Worm (Caenorhabditis elegans) whole organism, mixed stage, embryonic: ENCODE data around the gene F43G6.10.

Experiments
- M03D4.4 ChIP-seq: sonication (generic microtip); optimal IDR thresholded peaks from 2 replicates; lab custom pipeline; 2017; ENCODE audit warnings: mild to moderate bottlenecking, missing genetic modification characterization, missing compliant biosample characterization
- bed-3 ChIP-seq: fragments of 200-800 bp; sonication (Bioruptor generic); optimal IDR thresholded peaks from 3 replicates; lab custom pipeline; 2018; ENCODE audit warnings: mild to moderate bottlenecking, missing genetic modification characterization, moderate library complexity, missing compliant biosample characterization
- blmp-1 ChIP-seq: fragments of 150-350 bp; optimal IDR thresholded peaks from 2 replicates; lab custom pipeline; 2014; ENCODE audit warnings: missing biosample characterization, missing genetic modification characterization
- ceh-39 ChIP-seq: fragments of 150-350 bp; optimal IDR thresholded peaks from 2 replicates; lab custom pipeline; 2014; ENCODE audit warnings: missing biosample characterization, missing genetic modification characterization
- ceh-43 ChIP-seq: fragments of 200-800 bp; sonication (Bioruptor generic); optimal IDR thresholded peaks from 2 replicates; lab custom pipeline; 2018; ENCODE audit warnings: mild to moderate bottlenecking, missing genetic modification characterization, moderate library complexity, missing compliant biosample characterization
- ces-1 ChIP-seq: fragments of 150-350 bp; optimal IDR thresholded peaks from 2 replicates; lab custom pipeline; 2014; ENCODE audit warnings: missing biosample characterization, missing genetic modification reagents, missing genetic modification characterization
- cnd-1 ChIP-seq: fragments of 200-800 bp; sonication (Bioruptor generic); optimal IDR thresholded peaks from 2 replicates; lab custom pipeline; 2018; ENCODE audit warnings: mild to moderate bottlenecking, missing genetic modification characterization, missing compliant biosample characterization
- elt-1 ChIP-seq: sonication (generic microtip); optimal IDR thresholded peaks from 2 replicates; lab custom pipeline; 2017; ENCODE audit warnings: missing genetic modification characterization, mild to moderate bottlenecking, missing compliant biosample characterization, antibody characterized with exemption, moderate library complexity, borderline replicate concordance; ENCODE audit not compliant: insufficient read depth
- elt-3 ChIP-seq: fragments of 150-350 bp; optimal IDR thresholded peaks from 2 replicates; lab custom pipeline; 2014; ENCODE audit warnings: missing biosample characterization, missing genetic modification characterization
- flh-1 ChIP-seq: fragments of 200-800 bp; sonication (Bioruptor generic); optimal IDR thresholded peaks from 2 replicates; lab custom pipeline; 2018; ENCODE audit warnings: mild to moderate bottlenecking, missing genetic modification characterization, moderate library complexity, missing compliant biosample characterization
- ham-2 ChIP-seq: fragments of 200-800 bp; sonication (Bioruptor generic); optimal IDR thresholded peaks from 2 replicates; lab custom pipeline; 2018; ENCODE audit warnings: mild to moderate bottlenecking, missing genetic modification characterization, missing compliant biosample characterization
- hlh-1 ChIP-seq: fragments of 150-350 bp; optimal IDR thresholded peaks from 2 replicates; lab custom pipeline; 2014; ENCODE audit warnings: missing biosample characterization, missing genetic modification reagents, missing genetic modification characterization
- lin-13 ChIP-seq: fragments of 150-350 bp; optimal IDR thresholded peaks from 2 replicates; lab custom pipeline; 2014; ENCODE audit warnings: missing biosample characterization, missing genetic modification characterization
- lin-32 ChIP-seq: fragments of 200-800 bp; sonication (Bioruptor generic); optimal IDR thresholded peaks from 2 replicates; lab custom pipeline; 2018; ENCODE audit warnings: mild to moderate bottlenecking, missing genetic modification characterization, missing compliant biosample characterization
- lsy-2 ChIP-seq: fragments of 150-350 bp; optimal IDR thresholded peaks from 2 replicates; lab custom pipeline; 2014; ENCODE audit warnings: missing biosample characterization, missing genetic modification characterization
- mab-5 ChIP-seq: fragments of 150-350 bp; optimal IDR thresholded peaks from 2 replicates; lab custom pipeline; 2014; ENCODE audit warnings: missing biosample characterization, missing genetic modification characterization
- mep-1 ChIP-seq: fragments of 150-350 bp; optimal IDR thresholded peaks from 2 replicates; lab custom pipeline; 2017; ENCODE audit warnings: missing biosample characterization, missing genetic modification reagents, missing genetic modification characterization, inconsistent platforms
- mls-2 ChIP-seq: sonication (generic microtip); optimal IDR thresholded peaks from 2 replicates; lab custom pipeline; 2016; ENCODE audit warnings: mild to moderate bottlenecking, missing genetic modification characterization, moderate library complexity, missing compliant biosample characterization
- nhr-12 ChIP-seq: fragments of 150-350 bp; optimal IDR thresholded peaks from 2 replicates; lab custom pipeline; 2014; ENCODE audit warnings: missing biosample characterization, missing genetic modification characterization
- nhr-237 ChIP-seq: fragments of 150-350 bp; optimal IDR thresholded peaks from 2 replicates; lab custom pipeline; 2014; ENCODE audit warnings: missing biosample characterization, missing genetic modification characterization
- nhr-28 ChIP-seq: fragments of 150-350 bp; optimal IDR thresholded peaks from 2 replicates; lab custom pipeline; 2014; ENCODE audit warnings: missing biosample characterization, missing genetic modification characterization
- nhr-76 ChIP-seq: sonication (generic microtip); optimal IDR thresholded peaks from 2 replicates; lab custom pipeline; 2017; ENCODE audit warnings: missing biosample characterization, missing genetic modification characterization
- pha-4 ChIP-seq: fragments of 150-350 bp; optimal IDR thresholded peaks from 2 replicates; lab custom pipeline; 2018; ENCODE audit warnings: missing biosample characterization, missing genetic modification reagents, missing genetic modification characterization
- sem-2 ChIP-seq: fragments of 200-800 bp; sonication (Bioruptor generic); optimal IDR thresholded peaks from 2 replicates; lab custom pipeline; 2018; ENCODE audit warnings: mild to moderate bottlenecking, missing genetic modification characterization, missing compliant biosample characterization
- snpc-4 ChIP-seq: fragments of 150-350 bp; optimal IDR thresholded peaks from 2 replicates; lab custom pipeline; 2014; ENCODE audit warnings: missing biosample characterization, missing genetic modification characterization
- sptf-1 ChIP-seq: sonication (generic microtip); optimal IDR thresholded peaks from 2 replicates; lab custom pipeline; 2017; ENCODE audit warnings: mild to moderate bottlenecking, missing genetic modification characterization, moderate library complexity, missing compliant biosample characterization
- tbx-8 ChIP-seq: fragments of 200-800 bp; sonication (Bioruptor generic); optimal IDR thresholded peaks from 2 replicates; lab custom pipeline; 2018; ENCODE audit warnings: mild to moderate bottlenecking, missing genetic modification characterization, moderate library complexity, missing compliant biosample characterization
- unc-120 ChIP-seq: sonication (generic microtip); optimal IDR thresholded peaks from 2 replicates; lab custom pipeline; 2017; ENCODE audit warnings: missing genetic modification characterization, missing compliant biosample characterization; ENCODE audit not compliant: poor library complexity, severe bottlenecking
- unc-39 ChIP-seq: fragments of 150-350 bp; optimal IDR thresholded peaks from 2 replicates; lab custom pipeline; 2014; ENCODE audit warnings: missing biosample characterization, missing genetic modification characterization
- unc-62 ChIP-seq: fragments of 150-350 bp; optimal IDR thresholded peaks from 2 replicates; lab custom pipeline; 2014; ENCODE audit warnings: missing biosample characterization, missing genetic modification reagents, missing genetic modification characterization
- zip-8 ChIP-seq: fragments of 150-350 bp; optimal IDR thresholded peaks from 2 replicates; lab custom pipeline; 2014; ENCODE audit warnings: missing biosample characterization, missing genetic modification characterization

F43G6.10 gene

ce11 chrII:11842317-11842716 is 33.2 kb downstream of the F43G6.10 start, which contains the start of gene T27D12.1:
TSS of gene T27D12.1 (plus strand) at chrII:11842617.
- no peak for TF ChIP-seq M03D4.4 (tag; lab: Kevin White, UChicago)
- no peak for TF ChIP-seq cnd-1
- TF ChIP-seq lin-13 (tag; lab: Kevin White, UChicago), result no peak
- TF ChIP-seq hlh-1 (tag; lab: Kevin White, UChicago), result no peak
- no peak for TF ChIP-seq flh-1
- no peak for TF ChIP-seq mls-2 (tag; lab: Kevin White, UChicago)
- TF ChIP-seq mep-1 (tag; lab: Kevin White, UChicago), result no peak
- TF ChIP-seq pha-4 (tag; lab: Kevin White, UChicago), result no peak
- no peak for TF ChIP-seq unc-62
- TF ChIP-seq nhr-76 (tag; lab: Kevin White, UChicago), result no peak
- TF ChIP-seq snpc-4 (tag; lab: Kevin White, UChicago), result no peak
- TF ChIP-seq unc-120 (tag; lab: Kevin White, UChicago), result no peak
- no peak for TF ChIP-seq lin-32 (GFP tag; lab: Kevin White, UChicago)
- TF ChIP-seq unc-39 (tag; lab: Kevin White, UChicago), result no peak
- no peak for TF ChIP-seq lsy-2 (tag; lab: Kevin White, UChicago)
- no peak for TF ChIP-seq elt-3 (tag; lab: Kevin White, UChicago)

- TF ChIP-seq elt-3 (tag; lab: Kevin White, UChicago) (no peak), unc-62 (no peak), ceh-39 (tag; lab: Kevin White, UChicago) (no peak), ces-1 (no peak), M03D4.4 (tag; lab: Kevin White, UChicago) (no peak), unc-120 (tag; lab: Kevin White, UChicago) (no peak), sem-2 (GFP tag; lab: Kevin White, UChicago) (no peak), nhr-237 (no peak), snpc-4 (tag; lab: Kevin White, UChicago) (no peak), nhr-28 (tag; lab: Kevin White, UChicago) (no peak), unc-39 (tag; lab: Kevin White, UChicago) (no peak), cnd-1 (no peak), hlh-1 (tag; lab: Kevin White, UChicago) (no peak)
- TF ChIP-seq, all 35 proteins: peak for 0
Observed at ce11 chrII:11842766-11843165, 33.6 kb downstream of the F43G6.10 start.

- TF ChIP-seq nhr-76 (tag; lab: Kevin White, UChicago), result no peak
- TF ChIP-seq elt-1 (tag; lab: Kevin White, UChicago), result no peak
- no peak for TF ChIP-seq sem-2 (GFP tag; lab: Kevin White, UChicago)
- no peak for TF ChIP-seq ham-2
- TF ChIP-seq zip-8 (tag; lab: Kevin White, UChicago), result no peak
- no peak for TF ChIP-seq mab-5
- TF ChIP-seq unc-62, result no peak
- TF ChIP-seq lsy-2 (tag; lab: Kevin White, UChicago), result no peak
- no peak for TF ChIP-seq tbx-8 (GFP tag; lab: Kevin White, UChicago)
- no peak for TF ChIP-seq nhr-28 (tag; lab: Kevin White, UChicago)
- TF ChIP-seq ces-1, result no peak
Observed at ce11 chrII:11843441-11843840, 34.3 kb downstream of the F43G6.10 start.

DNA sequence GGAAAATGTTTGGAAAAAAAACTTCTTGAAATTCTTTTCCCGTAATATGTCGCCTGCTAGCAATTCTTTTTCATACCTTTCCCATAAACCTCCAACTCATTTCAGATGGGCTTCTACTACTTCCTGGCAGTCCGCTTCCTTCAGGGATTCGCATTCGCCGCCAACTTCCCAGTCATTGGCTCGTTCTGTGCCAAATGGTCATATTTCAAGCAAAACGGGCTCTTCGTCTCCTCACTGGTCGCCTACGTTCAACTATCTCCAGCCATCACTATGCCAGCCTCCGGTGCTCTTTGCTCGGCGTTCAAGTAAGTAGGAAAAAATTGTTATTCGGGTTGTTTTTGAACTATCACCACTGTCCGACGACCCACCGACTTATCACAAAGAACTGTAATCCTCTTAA is 34.9 kb downstream of the F43G6.10 start:
- TF ChIP-seq lin-13 (tag; lab: Kevin White, UChicago), result no peak
- no peak for TF ChIP-seq unc-62
- TF ChIP-seq mls-2 (tag; lab: Kevin White, UChicago), result no peak
- TF ChIP-seq unc-39 (tag; lab: Kevin White, UChicago), result no peak
- no peak for TF ChIP-seq nhr-12 (tag; lab: Kevin White, UChicago)
- no peak for TF ChIP-seq tbx-8 (GFP tag; lab: Kevin White, UChicago)
- TF ChIP-seq bed-3, result no peak
- TF ChIP-seq ces-1, result no peak
- TF ChIP-seq, all 35 proteins: peak for 0

DNA sequence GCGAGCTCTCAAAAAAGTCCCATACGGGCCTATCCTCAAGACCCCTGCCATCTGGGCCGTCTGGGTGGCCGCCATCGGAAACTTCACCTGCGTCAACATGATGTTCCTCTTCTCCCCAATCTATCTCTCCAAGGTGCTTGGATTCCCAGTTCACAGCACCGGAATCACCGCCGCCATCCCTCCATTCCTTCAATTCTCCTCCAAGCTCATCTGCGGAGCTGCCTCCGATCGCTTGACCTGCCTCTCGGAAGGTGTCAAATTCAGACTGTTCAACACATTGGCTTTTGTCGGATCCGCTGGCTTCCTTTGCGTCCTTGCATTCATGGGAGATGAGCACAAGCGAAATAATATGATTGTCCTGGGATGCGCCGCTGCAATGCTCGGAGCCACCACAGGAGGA is 35.8 kb downstream of the F43G6.10 start:
- TF ChIP-seq lin-13 (tag; lab: Kevin White, UChicago), result no peak
- TF ChIP-seq unc-39 (tag; lab: Kevin White, UChicago), result no peak
- no peak for TF ChIP-seq sem-2 (GFP tag; lab: Kevin White, UChicago)

DNA sequence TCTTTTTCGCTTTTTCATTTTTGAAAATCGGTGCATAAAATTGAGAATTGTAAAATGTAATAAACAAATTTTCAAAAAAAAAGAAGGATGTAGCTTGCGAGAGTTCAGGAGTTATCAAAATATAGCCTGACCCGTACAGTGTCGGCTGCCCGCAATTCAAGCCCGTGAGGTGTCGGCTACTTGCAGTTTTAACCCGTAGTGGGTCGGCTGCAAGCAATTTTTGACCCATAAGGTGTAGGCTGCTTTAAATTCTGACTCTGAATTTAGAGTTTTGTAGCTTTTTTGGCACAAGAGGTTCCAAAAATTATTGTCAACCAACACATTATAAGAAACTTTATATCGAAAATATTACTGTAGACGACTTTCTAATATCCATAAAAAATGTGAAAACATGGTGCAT is 36.8 kb downstream of the F43G6.10 start:
- TF ChIP-seq nhr-12 (tag; lab: Kevin White, UChicago), result no peak
- no peak for TF ChIP-seq lin-13 (tag; lab: Kevin White, UChicago)
- no peak for TF ChIP-seq ces-1
- no peak for TF ChIP-seq mab-5
- no peak for TF ChIP-seq sptf-1 (tag; lab: Kevin White, UChicago)
- no peak for TF ChIP-seq hlh-1 (tag; lab: Kevin White, UChicago)
- no peak for TF ChIP-seq unc-39 (tag; lab: Kevin White, UChicago)
- TF ChIP-seq nhr-76 (tag; lab: Kevin White, UChicago), result no peak
- TF ChIP-seq lin-32 (GFP tag; lab: Kevin White, UChicago), result no peak
- TF ChIP-seq blmp-1 (tag; lab: Kevin White, UChicago), result no peak
- no peak for TF ChIP-seq ceh-43 (GFP tag; lab: Kevin White, UChicago)
- no peak for TF ChIP-seq nhr-28 (tag; lab: Kevin White, UChicago)
- TF ChIP-seq flh-1, result no peak
- TF ChIP-seq zip-8 (tag; lab: Kevin White, UChicago), result no peak
- no peak for TF ChIP-seq tbx-8 (GFP tag; lab: Kevin White, UChicago)
- no peak for TF ChIP-seq nhr-237
- no peak for TF ChIP-seq sem-2 (GFP tag; lab: Kevin White, UChicago)
